Fruit fly (Drosophila melanogaster) whole organism, wandering third instar larva: ENCODE data around the gene GstZ2.
A peak's percentile ranks its signal among the peaks of the same experiment; 100 is the strongest.

Source experiments
- GATAd ChIP-seq: sonication (Bioruptor generic); optimal IDR thresholded peaks from 2 replicates; lab custom pipeline; 2016; ENCODE audit warnings: missing biosample characterization, missing genetic modification characterization
- Vsx2 ChIP-seq: fragments of 200-300, 225-300 bp; sonication (Bioruptor generic); optimal IDR thresholded peaks from 2 replicates; lab custom pipeline; 2018; ENCODE audit warnings: missing biosample characterization, missing genetic modification characterization; ENCODE audit not compliant: partially characterized antibody
- brk ChIP-seq: fragments of 200-800 bp; sonication (Bioruptor generic); optimal IDR thresholded peaks from 2 replicates; lab custom pipeline; 2016; ENCODE audit warnings: missing biosample characterization, mild to moderate bottlenecking, missing genetic modification characterization
- dsf ChIP-seq: sonication (Bioruptor generic); optimal IDR thresholded peaks from 2 replicates; lab custom pipeline; 2016; ENCODE audit warnings: missing biosample characterization, missing genetic modification characterization, borderline replicate concordance
- fru ChIP-seq: fragments of 200-800 bp; sonication (Bioruptor generic); optimal IDR thresholded peaks from 3 replicates; lab custom pipeline; 2016; ENCODE audit warnings: missing biosample characterization, mild to moderate bottlenecking, missing genetic modification characterization
- h ChIP-seq: fragments of 200-800 bp; sonication (Bioruptor generic); optimal IDR thresholded peaks from 3 replicates; lab custom pipeline; 2016; ENCODE audit warnings: missing biosample characterization, mild to moderate bottlenecking, missing genetic modification characterization
- pan ChIP-seq: fragments of >200 bp; optimal IDR thresholded peaks from 2 replicates; lab custom pipeline; 2017
- usp ChIP-seq: fragments of >200 bp; optimal IDR thresholded peaks from 2 replicates; lab custom pipeline; 2017; ENCODE audit warnings: missing biosample characterization, missing genetic modification characterization

dm6 chr3R:9418373-9419299 is 41.8 kb downstream of the GstZ2 start:
- TF ChIP-seq fru (no peak), h (peak; percentile 12), dsf (GFP tag; lab: Kevin White, UChicago) (no peak), usp (GFP tag; lab: Kevin White, UChicago) (no peak), GATAd (GFP tag; lab: Kevin White, UChicago) (no peak), Vsx2 (GFP tag; lab: Kevin White, UChicago) (no peak), pan (lab: Kevin White, UChicago) (no peak), brk (GFP tag; lab: Kevin White, UChicago) (no peak)
